Worm (Caenorhabditis elegans): Measurements from ENCODE around the gene enri-1.

- no peak for TF ChIP-seq sox-4 (tag; optimal IDR thresholded peaks at IDR 0.05)
- no peak for TF ChIP-seq dmd-4 (tag; optimal IDR thresholded peaks at IDR 0.05; ENCODE audit: borderline replicate concordance)
- no peak for TF ChIP-seq fkh-10 (GFP tag; optimal IDR thresholded peaks at IDR 0.05)
- TF ChIP-seq pqm-1 (tag; optimal IDR thresholded peaks at IDR 0.05): no peak
Measured at ce11 chrII:2305507-2305906, 35.9 kb downstream of the enri-1 start.

All from whole organism, late embryonic.